Fruit fly (Drosophila melanogaster): ENCODE data around the gene CG31431.
A peak's percentile ranks its signal among the peaks of the same experiment; 100 is the strongest.

The CG31431 gene

dm6 chr3R:21830303-21830707, 40.2 kb upstream of the CG31431 start:
- TF ChIP-seq Rel (GFP tag; optimal IDR thresholded peaks at IDR 0.05), result no peak
- TF ChIP-seq Rel (tag; optimal IDR thresholded peaks at IDR 0.05), result no peak
- TF ChIP-seq Mio (GFP tag; optimal IDR thresholded peaks at IDR 0.05), result no peak
- no peak for TF ChIP-seq Dfd (GFP tag; optimal IDR thresholded peaks at IDR 0.05)
- TF ChIP-seq rgr (GFP tag; optimal IDR thresholded peaks at IDR 0.05), result no peak
- TF ChIP-seq dsf (GFP tag; optimal IDR thresholded peaks at IDR 0.05; ENCODE audit: borderline replicate concordance), result no peak
- no peak for TF ChIP-seq woc (GFP tag; optimal IDR thresholded peaks at IDR 0.05)

- TF ChIP-seq Dfd (GFP tag; optimal IDR thresholded peaks at IDR 0.05) (no peak), HLH106 (tag; optimal IDR thresholded peaks at IDR 0.05) (no peak), CG32264 (GFP tag; optimal IDR thresholded peaks at IDR 0.05) (no peak), GATAd (GFP tag; optimal IDR thresholded peaks at IDR 0.05) (no peak), jim (GFP tag; optimal IDR thresholded peaks at IDR 0.05) (no peak), Dif (GFP tag; optimal IDR thresholded peaks at IDR 0.05; ENCODE audit: partially characterized antibody) (no peak), Mio (GFP tag; optimal IDR thresholded peaks at IDR 0.05) (no peak), Rel (GFP tag; optimal IDR thresholded peaks at IDR 0.05) (no peak), Rel (tag; optimal IDR thresholded peaks at IDR 0.05) (no peak), Myc (optimal IDR thresholded peaks at IDR 0.05) (no peak), OdsH (GFP tag; optimal IDR thresholded peaks at IDR 0.05) (no peak), sage (GFP tag; optimal IDR thresholded peaks at IDR 0.05) (no peak), woc (GFP tag; optimal IDR thresholded peaks at IDR 0.05) (no peak), CG9705 (GFP tag; optimal IDR thresholded peaks at IDR 0.05) (no peak), dmrt93B (GFP tag; optimal IDR thresholded peaks at IDR 0.05) (no peak), Hnf4 (GFP tag; optimal IDR thresholded peaks at IDR 0.05) (no peak)
Measured at dm6 chr3R:21831040-21831439, 39.4 kb upstream of the CG31431 start.

dm6 chr3R:21832203-21832602, 38.3 kb upstream of the CG31431 start, which contains the start of gene Gr93a:
Gene Gr93a, plus strand, starts transcription at chr3R:21832503.
- TF ChIP-seq OdsH (GFP tag; optimal IDR thresholded peaks at IDR 0.05), result no peak
- TF ChIP-seq jim (GFP tag; optimal IDR thresholded peaks at IDR 0.05), result no peak

dm6 chr3R:21834234-21835070, 36.0 kb upstream of the CG31431 start:
- TF ChIP-seq jim (GFP tag; optimal IDR thresholded peaks at IDR 0.05) (peak; percentile 87), Sp1 (GFP tag; optimal IDR thresholded peaks at IDR 0.05) (no peak), dsf (GFP tag; optimal IDR thresholded peaks at IDR 0.05; ENCODE audit: borderline replicate concordance) (no peak), foxo (GFP tag; optimal IDR thresholded peaks at IDR 0.05) (peak in 1 of 2 experiments; percentile 38), h (GFP tag; optimal IDR thresholded peaks at IDR 0.05) (peak; percentile 1), Rel (GFP tag; optimal IDR thresholded peaks at IDR 0.05) (no peak), Rel (tag; optimal IDR thresholded peaks at IDR 0.05) (peak; percentile 34), fru (GFP tag; optimal IDR thresholded peaks at IDR 0.05) (peak; percentile 0)

- TF ChIP-seq Dfd (GFP tag; optimal IDR thresholded peaks at IDR 0.05), result peak; percentile 40
- no peak for TF ChIP-seq woc (GFP tag; optimal IDR thresholded peaks at IDR 0.05)
- TF ChIP-seq jim (GFP tag; optimal IDR thresholded peaks at IDR 0.05), result peak; percentile 66
Measured at dm6 chr3R:21835388-21836200, 34.9 kb upstream of the CG31431 start.

dm6 chr3R:21836201-21836504, 34.3 kb upstream of the CG31431 start:
- TF ChIP-seq Sp1 (GFP tag; optimal IDR thresholded peaks at IDR 0.05), result no peak
- no peak for TF ChIP-seq pan (optimal IDR thresholded peaks at IDR 0.05)
- TF ChIP-seq OdsH (GFP tag; optimal IDR thresholded peaks at IDR 0.05), result no peak
- TF ChIP-seq Myc (optimal IDR thresholded peaks at IDR 0.05), result no peak
- TF ChIP-seq Hnf4 (GFP tag; optimal IDR thresholded peaks at IDR 0.05), result no peak
- TF ChIP-seq lola (GFP tag; optimal IDR thresholded peaks at IDR 0.05), result no peak
- TF ChIP-seq ey (GFP tag; optimal IDR thresholded peaks at IDR 0.05), result peak; percentile 26
- peak in 1 of 2 experiments; percentile 20 for TF ChIP-seq foxo (GFP tag; optimal IDR thresholded peaks at IDR 0.05)
- TF ChIP-seq woc (GFP tag; optimal IDR thresholded peaks at IDR 0.05), result peak; percentile 17
- TF ChIP-seq dl (GFP tag; optimal IDR thresholded peaks at IDR 0.05; ENCODE audit: insufficient read depth in 1 of 2, partially characterized antibody in 2 of 2), result no peak
- TF ChIP-seq Dfd (GFP tag; optimal IDR thresholded peaks at IDR 0.05), result no peak
- no peak for TF ChIP-seq N (GFP tag; optimal IDR thresholded peaks at IDR 0.05)
- TF ChIP-seq Hr78 (GFP tag; optimal IDR thresholded peaks at IDR 0.05), result no peak
- TF ChIP-seq fru (GFP tag; optimal IDR thresholded peaks at IDR 0.05), result peak; percentile 19
- TF ChIP-seq sv (GFP tag; optimal IDR thresholded peaks at IDR 0.05), result no peak
- TF ChIP-seq usp (GFP tag; optimal IDR thresholded peaks at IDR 0.05), result no peak
- no peak for TF ChIP-seq CG9705 (GFP tag; optimal IDR thresholded peaks at IDR 0.05)
- peak; percentile 21 for TF ChIP-seq tai (GFP tag; optimal IDR thresholded peaks at IDR 0.05)
- TF ChIP-seq br (GFP tag; optimal IDR thresholded peaks at IDR 0.05), result no peak
